Fruit fly (Drosophila melanogaster): Measurements from ENCODE around the gene CG2972.

dm6 chrX:10039528-10039927 is 43.4 kb upstream of the CG2972 start:
- TF ChIP-seq usp (GFP tag; optimal IDR thresholded peaks at IDR 0.05): no peak
- TF ChIP-seq EcR (GFP tag; optimal IDR thresholded peaks at IDR 0.05): no peak
- TF ChIP-seq psq (optimal IDR thresholded peaks at IDR 0.05): no peak
- no peak for TF ChIP-seq pan (optimal IDR thresholded peaks at IDR 0.05)
- TF ChIP-seq Dll (optimal IDR thresholded peaks at IDR 0.05): no peak
- no peak for TF ChIP-seq CG8478 (optimal IDR thresholded peaks at IDR 0.05)

Data from whole organism.